Worm (Caenorhabditis elegans): ENCODE data around the gene ZK418.11.

ce11 chrIII:7103940-7104440 lies 3.9 kb downstream of the ZK418.11 start, which contains the start of gene cpg-2:
- no peak for TF ChIP-seq ama-1 (optimal IDR thresholded peaks at IDR 0.05)
- no peak for TF ChIP-seq blmp-1 (tag; optimal IDR thresholded peaks at IDR 0.05)
- no peak for TF ChIP-seq ztf-11 (tag; optimal IDR thresholded peaks at IDR 0.05)
